Worm (Caenorhabditis elegans) whole organism, dauer: ENCODE results near the gene F59D12.3.

Experiments
- unc-62 ChIP-seq: sonication (generic microtip); optimal IDR thresholded peaks from 2 replicates; lab custom pipeline; 2017; ENCODE audit warnings: missing biosample characterization, missing genetic modification reagents, missing genetic modification characterization

F59D12.3 gene

DNA sequence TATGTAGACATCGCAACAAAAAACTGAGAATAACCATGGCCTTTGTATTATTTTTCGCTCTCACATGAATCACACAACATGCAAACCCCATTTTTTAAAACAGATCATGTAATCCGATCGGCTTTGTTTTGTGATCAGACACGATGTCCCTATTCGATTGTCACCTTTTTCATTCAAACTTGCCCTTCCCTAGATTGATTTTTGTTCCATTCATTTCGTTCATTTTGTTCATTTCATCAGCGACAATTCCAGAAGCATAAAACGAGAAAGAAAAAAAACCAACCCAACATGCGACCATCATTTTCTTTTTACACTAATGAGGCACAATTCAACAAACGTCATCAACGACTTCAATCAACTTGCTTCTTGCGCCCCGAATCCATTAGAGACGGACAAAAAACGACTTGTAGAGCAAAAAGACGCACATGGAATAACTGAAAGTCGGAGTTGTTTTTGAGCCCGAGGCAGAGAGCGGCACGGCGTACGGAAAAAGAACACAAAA lies at the start of gene F59D12.3:
TSS of gene F59D12.3 (minus strand) at position 51 of the 502 bp plus-strand sequence.
- no peak for TF ChIP-seq unc-62

DNA sequence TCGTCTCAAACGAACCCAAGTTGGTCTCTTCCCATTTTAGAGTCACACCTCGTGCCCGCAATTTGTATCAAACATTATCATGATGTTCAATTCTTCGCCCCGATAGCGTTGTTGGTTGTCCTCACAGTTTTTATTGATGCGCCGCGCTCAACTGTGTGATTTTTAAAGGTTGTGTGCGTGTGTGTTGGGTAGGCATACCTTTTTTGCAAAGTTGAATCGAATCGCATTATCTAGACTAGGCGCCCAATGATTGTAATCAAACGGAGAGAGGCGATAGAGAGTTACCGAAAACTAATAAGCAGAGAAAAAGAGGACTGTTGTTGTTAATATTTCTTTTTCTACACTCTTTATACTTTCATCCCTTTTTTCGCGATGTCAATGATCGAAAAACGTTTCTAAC lies 49.5 kb upstream of the F59D12.3 start:
- no peak for TF ChIP-seq unc-62

DNA sequence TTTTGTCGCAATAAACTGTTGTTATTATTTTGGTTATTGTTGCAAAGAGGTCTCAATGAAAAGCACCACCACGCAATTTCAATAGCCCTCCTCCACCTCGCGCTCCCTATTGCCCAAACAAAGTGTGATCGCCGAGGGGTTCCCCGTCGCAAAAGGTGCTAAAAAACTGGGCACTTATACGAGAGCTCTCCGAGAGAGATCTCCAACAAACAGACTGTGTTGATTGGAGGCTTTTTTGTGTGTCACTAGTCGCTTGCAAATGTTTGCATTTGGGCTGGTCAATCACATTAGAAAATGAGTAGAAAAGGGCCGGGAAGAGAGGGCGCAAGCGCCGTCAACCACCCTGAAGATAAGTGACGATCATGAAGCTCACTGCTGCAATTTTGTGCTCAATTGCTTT lies 45.6 kb upstream of the F59D12.3 start, which contains the start of gene ZK662.2:
TSS of gene ZK662.2 (plus strand) at position 301 of the 400 bp plus-strand sequence.
- TF ChIP-seq unc-62 = no peak

DNA sequence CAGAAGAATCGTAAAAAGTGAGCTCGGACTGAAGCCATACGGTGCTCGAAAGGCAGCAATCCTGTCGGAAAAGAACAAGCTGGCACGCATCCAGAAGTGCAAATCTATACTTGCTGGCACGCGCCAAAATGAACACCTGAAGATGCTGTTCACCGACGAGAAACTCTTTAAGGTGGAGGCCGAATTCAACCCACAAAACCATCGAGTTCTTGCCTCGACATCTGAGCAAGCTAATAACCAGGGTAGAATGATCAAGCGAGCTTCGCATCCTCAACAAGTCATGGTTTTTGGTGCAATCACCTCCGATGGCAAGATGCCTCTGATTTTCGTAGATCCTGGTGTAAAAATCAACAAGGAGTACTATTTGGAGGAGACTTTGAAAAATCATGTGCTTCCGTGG lies 42.7 kb upstream of the F59D12.3 start:
- TF ChIP-seq unc-62 = no peak

DNA sequence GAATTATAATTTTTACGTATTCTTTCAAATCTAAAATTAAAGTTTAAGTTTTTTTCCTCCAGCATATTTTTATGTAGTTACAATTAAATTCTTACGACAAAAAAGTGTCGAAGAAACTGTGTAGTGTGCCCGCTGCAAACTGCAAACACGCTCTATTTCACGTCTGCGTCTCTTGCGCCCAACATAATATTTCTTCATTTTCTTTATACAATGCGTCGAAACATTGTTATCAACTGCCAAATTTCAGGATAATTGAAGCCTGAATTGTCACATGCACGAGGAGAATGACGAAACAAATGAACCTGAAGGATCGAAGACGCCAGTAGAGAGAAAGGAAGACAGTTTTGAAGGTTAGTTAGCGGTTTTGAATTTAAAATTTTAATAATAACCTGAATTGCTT lies 38.5 kb upstream of the F59D12.3 start, which contains the start of gene C03H12.1:
TSS of gene C03H12.1 (plus strand) at position 206 of the 400 bp plus-strand sequence.
- TF ChIP-seq unc-62 = no peak

DNA sequence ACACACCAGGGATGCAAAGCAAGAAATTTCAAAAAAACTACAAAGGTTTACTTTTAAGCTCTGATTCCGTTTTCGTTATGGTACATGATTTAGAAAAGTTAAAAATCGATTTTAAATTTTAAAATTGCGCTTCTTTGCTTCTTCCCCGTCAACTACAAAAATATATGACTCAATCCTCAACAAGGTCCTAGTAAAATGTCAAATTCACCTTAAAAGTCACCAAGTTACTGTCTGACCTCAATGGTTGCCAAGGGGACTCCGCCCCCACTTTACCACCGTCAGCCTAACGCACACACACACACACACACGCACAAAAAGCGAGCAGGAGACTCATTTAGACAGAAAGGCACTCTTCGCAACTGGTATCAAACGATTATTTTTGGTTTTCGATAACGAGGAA lies 30.6 kb upstream of the F59D12.3 start, which contains the start of gene gpn-1:
TSS of gene gpn-1 (plus strand) at position 301 of the 400 bp plus-strand sequence.
- TF ChIP-seq unc-62 = no peak

DNA sequence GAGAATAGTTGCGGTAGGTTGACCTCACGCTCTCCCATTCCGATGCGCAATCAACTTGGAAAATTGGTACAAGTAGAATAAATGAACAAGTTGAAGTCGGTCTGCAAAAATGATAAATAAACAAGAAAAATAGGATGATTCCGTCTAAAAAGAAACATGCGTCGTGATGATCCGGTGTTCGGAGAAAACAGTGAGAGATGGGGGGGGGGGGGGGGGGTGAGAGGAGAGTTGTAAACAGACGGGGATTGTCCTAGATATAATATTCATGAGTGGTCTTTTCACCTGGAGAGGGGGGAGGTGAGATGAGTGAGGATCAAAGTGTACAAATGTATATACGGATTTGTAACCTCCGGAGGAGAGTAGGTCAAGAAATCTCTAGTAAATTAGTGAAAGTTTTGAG lies 24.9 kb upstream of the F59D12.3 start, which contains the start of gene F59D12.2:
TSS of gene F59D12.2 (minus strand) at position 101 of the 400 bp plus-strand sequence.
- no peak for TF ChIP-seq unc-62

DNA sequence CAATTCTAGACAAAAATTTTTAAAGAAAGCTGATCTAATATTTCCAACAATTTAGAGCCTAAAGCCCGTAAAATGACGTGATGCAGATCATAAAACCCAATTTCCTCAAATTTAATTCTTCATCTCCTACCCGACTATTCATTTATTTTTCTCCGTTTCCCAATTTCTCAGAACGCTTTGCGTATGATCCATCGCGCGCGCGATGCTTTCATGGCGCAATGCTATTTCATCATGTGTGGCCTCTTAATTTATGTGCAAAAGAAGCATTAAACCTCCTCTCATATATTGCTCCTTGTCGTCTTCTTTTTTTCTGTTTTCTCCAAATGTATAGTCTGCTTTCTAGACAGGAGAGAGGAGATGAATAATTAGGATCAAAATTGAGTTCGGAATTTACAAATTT lies 17.9 kb upstream of the F59D12.3 start:
- TF ChIP-seq unc-62 = no peak

DNA sequence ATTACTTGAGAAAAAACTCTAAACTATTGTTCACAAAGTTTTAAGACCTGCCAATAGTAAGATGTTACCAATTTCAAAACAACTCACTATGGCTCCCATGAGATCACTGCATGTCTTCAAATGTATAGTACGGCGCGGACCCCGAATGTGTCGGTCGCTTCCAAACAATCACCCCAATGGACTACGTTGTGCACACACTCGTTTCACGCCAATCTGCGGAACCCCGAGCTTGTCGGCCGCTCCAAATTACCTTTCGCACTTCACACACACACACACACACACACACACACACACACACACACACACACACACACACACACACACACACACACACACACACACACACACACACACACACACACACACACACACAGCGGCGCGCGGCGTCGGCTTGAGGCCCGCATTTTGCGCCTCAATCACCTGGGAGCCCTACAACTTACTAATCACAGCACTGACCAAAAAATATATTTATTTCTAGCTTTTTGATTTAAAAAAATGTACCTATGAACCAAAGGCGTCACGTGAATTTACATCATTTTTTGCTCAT lies 17.4 kb upstream of the F59D12.3 start:
- TF ChIP-seq unc-62 = no peak

DNA sequence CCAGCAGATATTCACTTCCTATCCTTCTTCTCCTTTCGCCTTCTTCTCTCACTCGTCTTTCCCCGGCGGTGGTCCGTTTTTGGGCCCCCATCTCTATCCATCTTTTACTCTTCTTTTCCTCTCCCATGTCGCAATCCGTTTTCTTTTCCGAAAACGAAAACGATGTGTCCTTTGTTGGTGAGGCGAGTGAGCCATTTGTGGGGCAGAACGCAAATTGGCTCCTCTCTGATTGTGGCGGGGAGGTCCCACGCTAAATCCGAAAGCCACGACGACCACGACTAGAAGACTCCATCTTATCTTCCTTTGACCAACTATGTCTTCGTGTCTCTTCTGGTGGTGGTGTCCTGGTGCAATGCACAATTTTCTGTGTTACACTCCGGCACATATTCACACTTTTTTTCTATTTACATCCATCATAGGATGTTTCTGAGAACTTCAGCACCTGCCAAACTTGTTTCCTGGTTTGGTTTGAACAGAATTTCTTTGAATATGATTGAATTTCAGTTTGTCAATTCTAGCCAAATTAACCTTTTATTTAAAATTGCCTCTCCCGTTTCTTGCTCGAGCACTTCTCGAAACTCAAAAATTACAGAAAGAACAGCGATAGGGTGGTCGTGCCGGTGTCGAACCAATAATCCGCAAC lies 15.5 kb upstream of the F59D12.3 start, which contains the start of gene pcdr-1:
TSS of gene pcdr-1 (plus strand) at position 593 of the 643 bp plus-strand sequence.
- TF ChIP-seq unc-62 = no peak

DNA sequence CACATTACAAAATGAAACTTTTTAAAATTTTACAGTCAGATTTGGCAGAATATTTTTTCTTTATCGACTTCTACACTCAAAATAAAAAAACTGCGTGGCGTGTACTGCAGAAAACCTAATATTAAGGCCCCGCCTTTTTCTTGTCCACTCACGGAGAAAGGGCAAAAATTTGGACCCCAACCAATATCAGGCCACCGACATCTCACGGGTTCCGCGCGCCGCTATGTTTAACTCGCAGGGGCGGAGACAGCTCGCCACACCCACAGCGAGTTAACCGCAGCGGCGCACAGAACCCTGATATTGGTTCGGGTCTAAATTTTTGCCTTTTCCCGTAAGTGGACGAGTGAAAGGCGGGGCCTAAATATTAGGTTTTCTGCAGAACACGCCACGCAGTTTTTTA lies 13.0 kb upstream of the F59D12.3 start:
- TF ChIP-seq unc-62 = no peak

DNA sequence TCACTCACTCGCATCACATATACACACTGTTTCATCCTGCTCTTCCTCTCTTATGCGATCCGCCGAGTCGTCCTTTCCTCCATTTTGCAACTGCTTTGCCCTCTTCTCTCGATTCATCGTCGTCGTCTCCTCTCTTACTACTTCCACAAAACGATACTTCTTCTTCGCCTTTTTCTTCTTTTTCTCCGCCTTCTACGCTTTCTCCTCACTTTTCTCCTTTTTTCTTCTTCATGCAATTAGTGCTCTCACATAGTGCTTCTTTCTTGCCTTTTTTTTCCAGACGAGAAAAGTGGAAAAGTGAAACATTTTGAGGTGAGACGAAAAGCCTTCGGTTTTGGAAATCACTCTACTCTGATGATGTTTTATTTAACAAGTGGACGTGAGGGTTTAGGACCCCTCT lies 8.8 kb upstream of the F59D12.3 start:
- no peak for TF ChIP-seq unc-62

DNA sequence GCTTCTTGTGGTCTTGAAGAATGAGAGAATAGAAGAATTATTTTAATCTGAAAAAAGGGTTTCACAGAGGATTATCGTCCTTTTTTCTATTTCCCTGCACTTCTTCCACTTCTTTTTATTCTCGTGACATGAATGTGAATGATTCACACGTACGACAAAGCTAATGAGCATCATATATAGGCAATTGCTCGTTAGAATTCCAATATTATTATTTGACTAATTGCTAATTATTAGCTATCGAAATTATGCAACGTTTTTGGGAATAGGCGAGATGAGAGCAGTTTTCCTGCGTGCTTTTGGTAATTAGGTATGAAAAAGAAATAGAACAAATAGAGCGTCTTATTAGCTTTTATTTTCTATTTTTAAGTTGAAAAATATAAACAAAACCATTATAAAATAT lies 7.0 kb upstream of the F59D12.3 start:
- TF ChIP-seq unc-62 = no peak

DNA sequence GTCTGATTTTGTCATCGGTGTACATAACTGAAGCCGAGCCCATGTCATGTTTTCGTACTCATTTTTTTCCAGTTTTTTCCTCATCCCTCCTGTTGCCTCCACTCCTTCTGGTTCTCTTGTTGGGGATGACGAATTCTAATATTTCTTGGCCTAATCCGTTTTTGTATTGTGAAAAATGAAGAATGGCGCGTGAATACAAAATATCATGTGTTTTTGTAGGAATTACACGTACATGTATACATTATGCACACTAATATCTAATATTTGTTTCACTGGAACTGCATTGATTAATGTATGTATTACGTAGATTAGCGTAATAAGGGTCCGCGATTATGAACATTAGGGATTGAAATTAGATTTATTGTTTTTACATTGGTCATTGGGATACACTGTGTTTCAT lies 4.9 kb upstream of the F59D12.3 start:
- no peak for TF ChIP-seq unc-62

DNA sequence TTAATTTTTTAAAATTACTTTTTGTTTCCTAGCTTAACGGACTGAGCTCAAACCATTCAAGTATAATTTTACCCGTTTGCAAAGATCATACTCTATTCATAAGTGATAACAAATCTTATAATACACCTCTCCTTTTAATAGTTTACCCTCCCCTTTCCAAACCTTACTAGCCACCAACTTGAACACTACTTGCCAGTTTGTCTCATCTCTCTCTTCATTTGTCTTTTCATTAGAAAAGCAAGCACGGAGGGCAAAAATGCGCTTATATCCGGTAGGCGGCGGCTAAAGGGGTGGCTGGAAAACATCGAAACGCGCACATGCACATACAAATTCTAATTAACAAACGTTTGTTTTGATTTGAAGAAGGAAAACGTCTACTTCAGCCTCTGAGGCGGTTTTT lies 4.2 kb upstream of the F59D12.3 start:
- no peak for TF ChIP-seq unc-62

DNA sequence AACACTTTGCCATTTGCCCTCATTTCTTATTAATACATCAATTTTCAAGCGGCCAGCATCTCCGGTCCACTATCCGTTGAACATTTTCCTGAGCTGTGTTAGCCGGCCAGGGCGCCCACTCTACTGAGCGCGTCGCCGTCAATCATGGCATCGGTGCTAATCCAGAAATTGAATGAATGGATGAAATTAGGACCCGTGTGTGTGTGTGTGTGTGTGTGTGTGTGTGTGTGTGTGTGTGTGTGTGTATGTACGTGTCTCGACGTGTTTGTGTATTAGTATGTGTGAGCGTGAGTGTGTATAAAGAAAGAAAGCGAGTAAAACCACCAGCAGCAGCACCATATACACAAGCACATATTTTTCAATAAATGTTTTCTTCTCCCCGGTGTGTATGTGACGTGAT lies 2.4 kb upstream of the F59D12.3 start:
- no peak for TF ChIP-seq unc-62

DNA sequence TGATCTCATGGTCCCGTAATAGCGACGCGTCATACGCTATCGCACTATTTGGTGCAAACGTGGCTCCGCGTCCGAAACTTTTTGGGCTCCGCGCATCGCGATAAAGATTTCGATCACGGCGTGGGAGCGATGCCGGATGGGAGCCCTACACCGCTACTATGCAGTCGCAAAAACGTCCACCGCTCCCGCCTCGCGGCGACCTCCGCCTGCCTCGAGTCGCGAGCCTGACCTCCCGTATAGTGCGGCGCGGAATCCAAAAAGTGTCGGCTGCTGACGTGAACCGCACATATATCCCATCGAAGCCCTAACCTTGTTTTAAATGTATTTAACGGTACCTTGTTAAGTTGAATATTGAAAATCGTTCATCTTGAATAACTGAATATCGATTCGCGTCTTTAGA lies 341 bp downstream of the F59D12.3 start:
- no peak for TF ChIP-seq unc-62

DNA sequence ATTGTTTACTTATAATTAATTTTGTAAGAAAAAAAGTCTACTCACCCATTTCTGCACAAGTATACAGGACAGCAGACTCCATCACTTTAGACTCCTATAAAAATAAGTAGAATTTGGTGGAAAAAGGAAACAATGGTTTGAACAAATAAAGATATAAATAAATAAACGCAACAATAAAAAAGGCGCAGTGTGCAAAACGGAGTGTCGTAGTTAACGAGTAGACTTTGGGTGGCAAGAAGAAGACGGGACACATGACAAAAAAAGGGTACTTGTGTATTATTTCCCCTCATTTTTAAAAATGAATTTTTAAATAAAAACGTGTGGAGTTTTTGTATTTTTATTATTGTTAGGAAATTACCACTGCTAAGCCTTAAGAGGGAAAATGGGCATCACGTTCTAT lies 3.5 kb downstream of the F59D12.3 start, which contains the start of gene F59D12.5:
TSS of gene F59D12.5 (minus strand) at position 94 of the 400 bp plus-strand sequence.
- TF ChIP-seq unc-62 = no peak
